Worm (Caenorhabditis elegans) whole organism, young adult: ENCODE measurements around the gene F01F1.3.

ENCODE experiments used
- C06A6.2 ChIP-seq: fragments of 200-800 bp; sonication (Bioruptor generic); conservative IDR thresholded peaks from 2 replicates; pipeline ENCODE4 v1.3.6; 2022; ENCODE audit warnings: missing genetic modification characterization, missing compliant biosample characterization
- C17E4.6 ChIP-seq: fragments of 200-800 bp; sonication (Bioruptor generic); IDR thresholded peaks from 2 replicates; pipeline ENCODE4 v1.3.6; 2022; ENCODE audit warnings: missing genetic modification reagents, missing genetic modification characterization, missing compliant biosample characterization
- F22D6.2 ChIP-seq: sonication (generic microtip); optimal IDR thresholded peaks from 2 replicates; lab custom pipeline; 2016; ENCODE audit warnings: mild to moderate bottlenecking, missing genetic modification characterization, missing compliant biosample characterization
- F33H1.4 ChIP-seq: fragments of 200-800 bp; sonication (Bioruptor generic); IDR thresholded peaks from 2 replicates; pipeline ENCODE4 v1.3.6; 2022; ENCODE audit warnings: missing genetic modification reagents, missing genetic modification characterization, missing compliant biosample characterization
- F39B2.1 ChIP-seq: fragments of 200-800 bp; sonication (Bioruptor generic); IDR thresholded peaks from 2 replicates; pipeline ENCODE4 v1.3.6; 2022; ENCODE audit warnings: missing genetic modification reagents, missing genetic modification characterization, missing compliant biosample characterization
- F57A8.1 ChIP-seq: fragments of 200-800 bp; sonication (Bioruptor generic); optimal IDR thresholded peaks from 2 replicates; lab custom pipeline; 2018; ENCODE audit warnings: mild to moderate bottlenecking, missing genetic modification characterization, moderate library complexity, missing compliant biosample characterization
- K12H6.12 ChIP-seq: fragments of 200-800 bp; sonication (Bioruptor generic); optimal IDR thresholded peaks from 2 replicates; lab custom pipeline; 2018; ENCODE audit warnings: mild to moderate bottlenecking, missing genetic modification characterization, missing compliant biosample characterization
- Y79H2A.3 ChIP-seq: fragments of 200-800 bp; sonication (Bioruptor generic); conservative IDR thresholded peaks from 2 replicates; pipeline ENCODE4 v1.3.6; 2022; ENCODE audit warnings: missing genetic modification reagents, missing genetic modification characterization, missing compliant biosample characterization
- Y95B8A.8 ChIP-seq: fragments of 200-800 bp; sonication (Bioruptor generic); IDR thresholded peaks from 2 replicates; pipeline ENCODE4 v1.3.6; 2022; ENCODE audit warnings: missing genetic modification reagents, missing genetic modification characterization, missing compliant biosample characterization
- ama-1 ChIP-seq, 3 experiments: fragments of 150-350 bp in 1 of 3; sonication (generic microtip) in 2 of 3; optimal IDR thresholded peaks; 2 replicates each; lab custom pipeline; 2014 to 2018; ENCODE audit warnings: missing biosample characterization in 2 of 3, missing genetic modification characterization in 2 of 3, missing genetic modification reagents in 2 of 3
- aptf-2 ChIP-seq: fragments of 200-800 bp; sonication (Bioruptor generic); conservative IDR thresholded peaks from 2 replicates; pipeline ENCODE4 v1.3.6; 2022; ENCODE audit warnings: missing genetic modification reagents, missing genetic modification characterization, missing compliant biosample characterization
- aptf-3 ChIP-seq: fragments of 200-800 bp; sonication (Bioruptor generic); IDR thresholded peaks from 2 replicates; pipeline ENCODE4 v1.3.6; 2022; ENCODE audit warnings: missing genetic modification characterization, missing compliant biosample characterization
- cebp-2 ChIP-seq: fragments of 200-800 bp; sonication (Bioruptor generic); IDR thresholded peaks from 2 replicates; pipeline ENCODE4 v1.3.6; 2022; ENCODE audit warnings: missing genetic modification characterization, missing compliant biosample characterization
- ceh-27 ChIP-seq: fragments of 200-800 bp; sonication (Bioruptor generic); optimal IDR thresholded peaks from 2 replicates; lab custom pipeline; 2018; ENCODE audit warnings: mild to moderate bottlenecking, missing genetic modification characterization, moderate library complexity, missing compliant biosample characterization
- ceh-40 ChIP-seq: fragments of 200-800 bp; sonication (Bioruptor generic); IDR thresholded peaks from 2 replicates; pipeline ENCODE4 v1.3.6; 2022; ENCODE audit warnings: missing genetic modification characterization, missing compliant biosample characterization
- ceh-79 ChIP-seq: sonication (generic microtip); optimal IDR thresholded peaks from 2 replicates; lab custom pipeline; 2017; ENCODE audit warnings: mild to moderate bottlenecking, missing genetic modification characterization, missing compliant biosample characterization
- ceh-91 ChIP-seq: fragments of 200-800 bp; sonication (Bioruptor generic); IDR thresholded peaks from 2 replicates; pipeline ENCODE4 v1.3.6; 2022; ENCODE audit warnings: missing genetic modification reagents, missing genetic modification characterization, missing compliant biosample characterization
- gei-17 ChIP-seq: fragments of 200-800 bp; sonication (Bioruptor generic); optimal IDR thresholded peaks from 2 replicates; lab custom pipeline; 2018; ENCODE audit warnings: mild to moderate bottlenecking, missing genetic modification characterization, missing compliant biosample characterization
- hlh-12 ChIP-seq: sonication (generic microtip); optimal IDR thresholded peaks from 2 replicates; lab custom pipeline; 2016; ENCODE audit warnings: missing genetic modification characterization, missing compliant biosample characterization
- hmg-1.2 ChIP-seq: fragments of 200-800 bp; sonication (Bioruptor generic); IDR thresholded peaks from 2 replicates; pipeline ENCODE4 v1.3.6; 2022; ENCODE audit warnings: missing genetic modification reagents, missing genetic modification characterization, missing compliant biosample characterization
- hmg-20 ChIP-seq: fragments of 200-800 bp; sonication (Bioruptor generic); IDR thresholded peaks from 2 replicates; pipeline ENCODE4 v1.3.6; 2022; ENCODE audit warnings: missing genetic modification reagents, missing genetic modification characterization, missing compliant biosample characterization
- hrde-1 ChIP-seq: sonication (generic microtip); optimal IDR thresholded peaks from 2 replicates; lab custom pipeline; 2016; ENCODE audit warnings: missing genetic modification characterization, mild to moderate bottlenecking, missing compliant biosample characterization, moderate library complexity, missing genotype, missing genetic modification reagents, borderline replicate concordance
- lag-1 ChIP-seq: fragments of 200-800 bp; sonication (Bioruptor generic); IDR thresholded peaks from 2 replicates; pipeline ENCODE4 v1.3.6; 2022; ENCODE audit warnings: missing genetic modification reagents, missing genetic modification characterization, missing compliant biosample characterization
- let-607 ChIP-seq, 2 experiments: fragments of 200-800 bp in 1 of 2; sonication (Bioruptor generic) in 1 of 2; sonication (generic microtip) in 1 of 2; optimal IDR thresholded peaks; 2 replicates each; lab custom pipeline; 2016 to 2018; ENCODE audit warnings: mild to moderate bottlenecking in 2 of 2, missing compliant biosample characterization in 2 of 2, missing genetic modification characterization in 2 of 2, moderate library complexity in 2 of 2, missing genotype in 1 of 2
- lin-35 ChIP-seq, 3 experiments: fragments of 150-350 bp in 2 of 3; sonication (generic microtip) in 1 of 3; optimal IDR thresholded peaks; 2 replicates each; lab custom pipeline; 2014 to 2018; ENCODE audit warnings: missing biosample characterization in 3 of 3, missing genetic modification characterization in 3 of 3, missing genetic modification reagents in 3 of 3
- lin-40 ChIP-seq: sonication (generic microtip); optimal IDR thresholded peaks from 2 replicates; lab custom pipeline; 2016; ENCODE audit warnings: missing genetic modification characterization, mild to moderate bottlenecking, missing compliant biosample characterization, missing genotype, missing genetic modification reagents
- lin-54 ChIP-seq: fragments of 200-800 bp; sonication (Bioruptor generic); optimal IDR thresholded peaks from 2 replicates; lab custom pipeline; 2018; ENCODE audit warnings: mild to moderate bottlenecking, missing genetic modification characterization, missing compliant biosample characterization
- lir-1 ChIP-seq: fragments of 200-800 bp; sonication (Bioruptor generic); conservative IDR thresholded peaks from 2 replicates; pipeline ENCODE4 v1.3.6; 2022; ENCODE audit warnings: missing genetic modification reagents, missing genetic modification characterization, missing compliant biosample characterization
- madf-3 ChIP-seq: fragments of 200-800 bp; sonication (Bioruptor generic); IDR thresholded peaks from 2 replicates; pipeline ENCODE4 v1.3.6; 2022; ENCODE audit warnings: missing genetic modification reagents, missing genetic modification characterization, missing compliant biosample characterization
- madf-6 ChIP-seq: fragments of 200-800 bp; sonication (Bioruptor generic); IDR thresholded peaks from 2 replicates; pipeline ENCODE4 v1.3.6; 2022; ENCODE audit warnings: missing genetic modification reagents, missing genetic modification characterization, missing compliant biosample characterization
- madf-8 ChIP-seq: fragments of 200-800 bp; sonication (Bioruptor generic); conservative IDR thresholded peaks from 2 replicates; pipeline ENCODE4 v1.3.6; 2022; ENCODE audit warnings: missing genetic modification reagents, missing genetic modification characterization, missing compliant biosample characterization
- mxl-1 ChIP-seq: sonication (generic microtip); optimal IDR thresholded peaks from 2 replicates; lab custom pipeline; 2016; ENCODE audit warnings: missing genetic modification characterization, missing compliant biosample characterization
- nhr-90 ChIP-seq: sonication (generic microtip); optimal IDR thresholded peaks from 2 replicates; lab custom pipeline; 2016; ENCODE audit warnings: missing genotype, mild to moderate bottlenecking, missing genetic modification characterization, missing compliant biosample characterization
- pbrm-1 ChIP-seq: fragments of 200-800 bp; sonication (Bioruptor generic); IDR thresholded peaks from 2 replicates; pipeline ENCODE4 v1.3.6; 2022; ENCODE audit warnings: missing genetic modification reagents, missing genetic modification characterization, missing compliant biosample characterization
- rec-8 ChIP-seq, 2 experiments: sonication (generic microtip); optimal IDR thresholded peaks; 2 replicates each; lab custom pipeline; 2016; ENCODE audit warnings: mild to moderate bottlenecking in 2 of 2, missing genetic modification characterization in 2 of 2, missing genetic modification reagents in 2 of 2, missing genotype in 2 of 2, missing biosample characterization in 1 of 2, missing compliant biosample characterization in 1 of 2, moderate library complexity in 1 of 2
- repo-1 ChIP-seq: sonication (generic microtip); optimal IDR thresholded peaks from 2 replicates; lab custom pipeline; 2017; ENCODE audit warnings: mild to moderate bottlenecking, missing genetic modification characterization, missing compliant biosample characterization
- rpc-1 ChIP-seq, 2 experiments: fragments of 150-350 bp in 1 of 2; sonication (generic microtip) in 1 of 2; optimal IDR thresholded peaks; 2 replicates each; lab custom pipeline; 2014 to 2018; ENCODE audit warnings: missing biosample characterization in 1 of 2, missing genetic modification characterization in 1 of 2, missing genetic modification reagents in 1 of 2, missing genotype in 1 of 2
- sea-2 ChIP-seq: fragments of 200-800 bp; sonication (Bioruptor generic); IDR thresholded peaks from 2 replicates; pipeline ENCODE4 v1.3.6; 2022; ENCODE audit warnings: missing genetic modification characterization, missing compliant biosample characterization
- snpc-3.4 ChIP-seq: sonication (generic microtip); optimal IDR thresholded peaks from 2 replicates; lab custom pipeline; 2017; ENCODE audit warnings: missing genetic modification characterization, mild to moderate bottlenecking, missing compliant biosample characterization, antibody characterized with exemption, moderate library complexity, missing genotype, missing genetic modification reagents
- somi-1 ChIP-seq: fragments of 200-800 bp; sonication (Bioruptor generic); optimal IDR thresholded peaks from 2 replicates; lab custom pipeline; 2018; ENCODE audit warnings: mild to moderate bottlenecking, missing genetic modification characterization, missing compliant biosample characterization
- tbx-9 ChIP-seq: sonication (generic microtip); optimal IDR thresholded peaks from 2 replicates; lab custom pipeline; 2016; ENCODE audit warnings: borderline replicate concordance, missing genetic modification characterization, inconsistent platforms, missing compliant biosample characterization
- zfh-2 ChIP-seq: fragments of 200-800 bp; sonication (Bioruptor generic); conservative IDR thresholded peaks from 2 replicates; pipeline ENCODE4 v1.3.6; 2022; ENCODE audit warnings: missing genetic modification reagents, missing genetic modification characterization, missing compliant biosample characterization
- ztf-6 ChIP-seq: fragments of 200-800 bp; sonication (Bioruptor generic); IDR thresholded peaks from 2 replicates; pipeline ENCODE4 v1.3.6; 2022; ENCODE audit warnings: missing genetic modification reagents, missing genetic modification characterization, missing compliant biosample characterization

Gene F01F1.3

DNA sequence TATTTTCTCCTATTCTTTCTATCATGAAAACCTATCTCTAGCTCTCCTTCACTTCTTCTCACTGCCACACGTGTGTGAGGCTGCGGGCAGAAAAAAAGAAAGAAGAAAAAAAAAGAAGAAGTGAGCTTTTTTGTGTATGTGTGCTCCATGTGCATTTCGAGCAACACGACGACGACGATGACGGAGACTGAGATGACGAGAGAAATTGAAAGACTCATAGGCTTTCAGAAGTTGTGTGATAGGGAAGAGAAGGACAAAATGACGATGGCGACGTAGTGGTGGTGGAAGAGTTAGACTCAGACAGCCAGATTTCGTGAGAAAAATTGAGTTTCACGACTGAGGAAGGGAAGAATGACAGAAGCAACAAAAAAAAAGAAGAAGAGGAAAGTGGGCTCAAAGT is 26.3 kb upstream of the F01F1.3 start (continued):
- TF ChIP-seq madf-8 (GFP tag; lab: Robert Waterston, UW) (no peak), lin-40 (peak; percentile 59), F22D6.2 (tag; lab: Kevin White, UChicago) (no peak), F33H1.4 (GFP tag; lab: Robert Waterston, UW) (no peak), repo-1 (tag; lab: Kevin White, UChicago) (no peak), aptf-2 (GFP tag; lab: Robert Waterston, UW) (no peak), zfh-2 (peak; percentile 72), lin-35 (GFP tag; optimal IDR thresholded peaks at IDR 0.05; lab: Kevin White, UChicago) (peak in 1 of 3 experiments; percentile 63), C06A6.2 (GFP tag; lab: Robert Waterston, UW) (no peak), ama-1 (optimal IDR thresholded peaks at IDR 0.05; lab: Kevin White, UChicago) (no peak), ama-1 (GFP tag; optimal IDR thresholded peaks at IDR 0.05; lab: Kevin White, UChicago) (no peak), K12H6.12 (peak; percentile 67), rpc-1 (optimal IDR thresholded peaks at IDR 0.05; lab: Kevin White, UChicago) (no peak), rpc-1 (tag; optimal IDR thresholded peaks at IDR 0.05; lab: Kevin White, UChicago) (no peak), hmg-1.2 (peak; percentile 45; the same call in 1 of the 2 replicates), hlh-12 (tag; lab: Kevin White, UChicago) (no peak), madf-6 (GFP tag; lab: Robert Waterston, UW) (no peak), mxl-1 (tag; lab: Kevin White, UChicago) (no peak), ceh-27 (GFP tag; lab: Kevin White, UChicago) (peak; percentile 27), Y95B8A.8 (no peak), madf-3 (no peak), ztf-6 (GFP tag; lab: Robert Waterston, UW) (no peak), ceh-40 (GFP tag; lab: Robert Waterston, UW) (no peak), lin-54 (GFP tag; lab: Kevin White, UChicago) (no peak), tbx-9 (tag; lab: Kevin White, UChicago) (no peak), snpc-3.4 (tag; lab: Kevin White, UChicago) (no peak), F57A8.1 (GFP tag; lab: Kevin White, UChicago) (no peak), ceh-79 (tag; lab: Kevin White, UChicago) (no peak), nhr-90 (no peak), ceh-91 (GFP tag; lab: Robert Waterston, UW) (no peak), hmg-20 (GFP tag; lab: Robert Waterston, UW) (no peak), somi-1 (GFP tag; lab: Kevin White, UChicago) (peak; percentile 19), lag-1 (GFP tag; lab: Robert Waterston, UW) (no peak), C17E4.6 (GFP tag; lab: Robert Waterston, UW) (no peak), gei-17 (GFP tag; lab: Kevin White, UChicago) (no peak), aptf-3 (no peak), hrde-1 (no peak), lir-1 (GFP tag; lab: Robert Waterston, UW) (no peak), cebp-2 (GFP tag; lab: Robert Waterston, UW) (no peak), F39B2.1 (GFP tag; lab: Robert Waterston, UW) (no peak), Y79H2A.3 (no peak), rec-8 (tag; optimal IDR thresholded peaks at IDR 0.05; lab: Kevin White, UChicago) (no peak), sea-2 (GFP tag; lab: Robert Waterston, UW) (no peak), pbrm-1 (GFP tag; lab: Robert Waterston, UW) (0 out of 2 replicates have a peak, but pooled peaks have one; percentile 17), let-607 (tag; optimal IDR thresholded peaks at IDR 0.05; lab: Kevin White, UChicago) (no peak)
- TF ChIP-seq, all 124 proteins: peak for 11
